Worm (Caenorhabditis elegans): Measurements from ENCODE around the gene K12H6.12.

DNA sequence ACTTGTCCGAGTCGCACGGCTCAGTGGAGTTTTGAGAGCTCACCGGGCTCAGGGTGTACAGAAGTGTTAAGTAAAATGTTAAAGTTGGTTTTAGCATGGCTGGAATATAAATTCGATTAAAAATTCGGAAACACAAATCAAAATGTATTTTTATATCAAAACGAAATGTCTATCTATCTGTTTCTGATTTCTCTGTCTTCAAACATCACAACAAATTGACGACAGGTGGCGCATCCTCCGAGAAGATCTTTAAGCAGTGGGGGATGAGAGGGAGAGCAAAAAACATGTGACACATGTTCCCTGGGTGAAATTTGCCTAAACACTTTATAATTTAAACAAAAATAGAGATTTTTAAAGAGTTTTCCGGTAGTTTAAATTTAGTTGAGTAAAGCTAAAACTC, 38.9 kb upstream of the K12H6.12 start, which contains the start of gene F08D12.7:
- TF ChIP-seq blmp-1 (tag; optimal IDR thresholded peaks at IDR 0.05) = no peak
- no peak for TF ChIP-seq snpc-4 (tag; optimal IDR thresholded peaks at IDR 0.05)
- no peak for TF ChIP-seq lsy-2 (tag; optimal IDR thresholded peaks at IDR 0.05)
- no peak for TF ChIP-seq nhr-237 (tag; optimal IDR thresholded peaks at IDR 0.05)
- no peak for TF ChIP-seq unc-62 (GFP tag; optimal IDR thresholded peaks at IDR 0.05)
- TF ChIP-seq mab-5 (tag; optimal IDR thresholded peaks at IDR 0.05) = no peak
- TF ChIP-seq nhr-12 (tag; optimal IDR thresholded peaks at IDR 0.05) = no peak
- no peak for TF ChIP-seq nhr-28 (tag; optimal IDR thresholded peaks at IDR 0.05)
- TF ChIP-seq ces-1 (GFP tag; optimal IDR thresholded peaks at IDR 0.05) = no peak
- no peak for TF ChIP-seq nhr-76 (tag; optimal IDR thresholded peaks at IDR 0.05)
- no peak for TF ChIP-seq lin-13 (tag; optimal IDR thresholded peaks at IDR 0.05)
- no peak for TF ChIP-seq elt-1 (tag; optimal IDR thresholded peaks at IDR 0.05; ENCODE audit: borderline replicate concordance, insufficient read depth)
- TF ChIP-seq elt-3 (tag; optimal IDR thresholded peaks at IDR 0.05) = no peak
- no peak for TF ChIP-seq sptf-1 (tag; optimal IDR thresholded peaks at IDR 0.05)

Data from whole organism, mixed stage, embryonic.